Worm (Caenorhabditis elegans) whole organism, L2 larva: Measurements from ENCODE around the gene tab-1.
A peak's percentile ranks its signal among the peaks of the same experiment; 100 is the strongest.

ENCODE experiments used
- C34F6.9 ChIP-seq: fragments of 150-350 bp; optimal IDR thresholded peaks from 2 replicates; lab custom pipeline; 2014; ENCODE audit warnings: missing biosample characterization, missing genetic modification characterization
- F13H6.1 ChIP-seq: sonication (generic microtip); optimal IDR thresholded peaks from 2 replicates; lab custom pipeline; 2016; ENCODE audit warnings: missing genetic modification characterization, missing compliant biosample characterization
- R02D3.7 ChIP-seq: fragments of 150-350 bp; optimal IDR thresholded peaks from 2 replicates; lab custom pipeline; 2014; ENCODE audit warnings: missing biosample characterization, missing genetic modification characterization
- Y55F3AM.14 ChIP-seq: fragments of 200-800 bp; sonication (Bioruptor generic); optimal IDR thresholded peaks from 2 replicates; lab custom pipeline; 2018; ENCODE audit warnings: mild to moderate bottlenecking, missing genetic modification characterization, missing compliant biosample characterization
- ZK546.5 ChIP-seq: sonication (generic microtip); optimal IDR thresholded peaks from 2 replicates; lab custom pipeline; 2017; ENCODE audit warnings: missing biosample characterization, missing genetic modification characterization
- alr-1 ChIP-seq: fragments of 150-350 bp; optimal IDR thresholded peaks from 2 replicates; lab custom pipeline; 2014; ENCODE audit warnings: missing biosample characterization, missing genetic modification characterization
- aly-2 ChIP-seq: fragments of 150-350 bp; optimal IDR thresholded peaks from 2 replicates; lab custom pipeline; 2014; ENCODE audit warnings: missing biosample characterization, missing genetic modification characterization
- ama-1 ChIP-seq: fragments of 150-350 bp; optimal IDR thresholded peaks from 2 replicates; lab custom pipeline; 2018; ENCODE audit warnings: inconsistent platforms
- blmp-1 ChIP-seq: sonication (generic microtip); optimal IDR thresholded peaks from 2 replicates; lab custom pipeline; 2017; ENCODE audit warnings: missing genetic modification characterization, mild to moderate bottlenecking, missing compliant biosample characterization, antibody characterized with exemption, moderate library complexity; ENCODE audit not compliant: insufficient read depth
- ceh-16 ChIP-seq: fragments of 150-350 bp; optimal IDR thresholded peaks from 2 replicates; lab custom pipeline; 2014; ENCODE audit warnings: missing biosample characterization, missing genetic modification characterization
- ceh-82 ChIP-seq: fragments of 150-350 bp; optimal IDR thresholded peaks from 2 replicates; lab custom pipeline; 2014; ENCODE audit warnings: missing biosample characterization, missing genetic modification characterization
- crh-2 ChIP-seq: sonication (generic microtip); optimal IDR thresholded peaks from 2 replicates; lab custom pipeline; 2017; ENCODE audit warnings: missing biosample characterization, missing genetic modification characterization
- dmd-4 ChIP-seq: sonication (generic microtip); optimal IDR thresholded peaks from 2 replicates; lab custom pipeline; 2017; ENCODE audit warnings: missing biosample characterization, missing genetic modification characterization
- egl-27 ChIP-seq: sonication (generic microtip); optimal IDR thresholded peaks from 3 replicates; lab custom pipeline; 2017; ENCODE audit warnings: missing biosample characterization, missing genetic modification reagents, missing genetic modification characterization
- elt-1 ChIP-seq: fragments of 150-350 bp; optimal IDR thresholded peaks from 2 replicates; lab custom pipeline; 2014; ENCODE audit warnings: missing biosample characterization, missing genetic modification characterization
- elt-3 ChIP-seq: sonication (generic microtip); optimal IDR thresholded peaks from 2 replicates; lab custom pipeline; 2017; ENCODE audit warnings: missing biosample characterization, missing genetic modification characterization
- fos-1 ChIP-seq: fragments of 150-350 bp; optimal IDR thresholded peaks from 2 replicates; lab custom pipeline; 2014; ENCODE audit warnings: missing biosample characterization, missing genetic modification characterization
- gmeb-1 ChIP-seq: fragments of 150-350 bp; optimal IDR thresholded peaks from 2 replicates; lab custom pipeline; 2014; ENCODE audit warnings: missing biosample characterization, missing genetic modification characterization
- lin-11 ChIP-seq: fragments of 150-350 bp; sonication (generic microtip); optimal IDR thresholded peaks from 2 replicates; lab custom pipeline; 2014; ENCODE audit warnings: missing biosample characterization, missing genetic modification characterization, inconsistent platforms, mixed read lengths
- lin-39 ChIP-seq: fragments of 150-350 bp; optimal IDR thresholded peaks from 2 replicates; lab custom pipeline; 2014; ENCODE audit warnings: missing biosample characterization, missing genetic modification reagents, missing genetic modification characterization
- lsy-2 ChIP-seq, 2 experiments: fragments of 150-350 bp in 1 of 2; sonication (generic microtip) in 1 of 2; optimal IDR thresholded peaks; 2 replicates each; lab custom pipeline; 2014 to 2017; ENCODE audit warnings: missing biosample characterization in 2 of 2, missing genetic modification characterization in 2 of 2
- mab-5 ChIP-seq: fragments of 150-350 bp; optimal IDR thresholded peaks from 2 replicates; lab custom pipeline; 2014; ENCODE audit warnings: missing biosample characterization, missing genetic modification characterization
- nhr-10 ChIP-seq: sonication (generic microtip); optimal IDR thresholded peaks from 2 replicates; lab custom pipeline; 2017; ENCODE audit warnings: missing biosample characterization, missing genetic modification characterization
- nhr-11 ChIP-seq: fragments of 150-350 bp; optimal IDR thresholded peaks from 2 replicates; lab custom pipeline; 2014; ENCODE audit warnings: missing biosample characterization, missing genetic modification characterization
- nhr-12 ChIP-seq: fragments of 150-350 bp; optimal IDR thresholded peaks from 2 replicates; lab custom pipeline; 2014; ENCODE audit warnings: missing biosample characterization, missing genetic modification characterization
- nhr-129 ChIP-seq: fragments of 150-350 bp; optimal IDR thresholded peaks from 2 replicates; lab custom pipeline; 2014; ENCODE audit warnings: missing biosample characterization, missing genetic modification characterization
- nhr-21 ChIP-seq: fragments of 150-350 bp; optimal IDR thresholded peaks from 2 replicates; lab custom pipeline; 2014; ENCODE audit warnings: missing biosample characterization, missing genetic modification characterization
- nhr-237 ChIP-seq: fragments of 150-350 bp; optimal IDR thresholded peaks from 2 replicates; lab custom pipeline; 2014; ENCODE audit warnings: missing biosample characterization, missing genetic modification characterization
- nhr-25 ChIP-seq: fragments of 150-350 bp; sonication (generic microtip); optimal IDR thresholded peaks from 3 replicates; lab custom pipeline; 2014; ENCODE audit warnings: missing biosample characterization, missing genetic modification characterization
- nhr-6 ChIP-seq: fragments of 150-350 bp; optimal IDR thresholded peaks from 2 replicates; lab custom pipeline; 2014; ENCODE audit warnings: missing biosample characterization, missing genetic modification characterization
- nhr-77 ChIP-seq: fragments of 150-350 bp; optimal IDR thresholded peaks from 2 replicates; lab custom pipeline; 2014; ENCODE audit warnings: missing biosample characterization, missing genetic modification characterization
- peb-1 ChIP-seq: fragments of 150-350 bp; optimal IDR thresholded peaks from 2 replicates; lab custom pipeline; 2014; ENCODE audit warnings: missing biosample characterization, missing genetic modification characterization
- sem-4 ChIP-seq: fragments of 150-350 bp; optimal IDR thresholded peaks from 2 replicates; lab custom pipeline; 2014; ENCODE audit warnings: missing biosample characterization, missing genetic modification reagents, missing genetic modification characterization
- skn-1 ChIP-seq: sonication (generic microtip); optimal IDR thresholded peaks from 2 replicates; lab custom pipeline; 2017; ENCODE audit warnings: missing biosample characterization, missing genetic modification characterization
- sma-3 ChIP-seq: sonication (generic microtip); optimal IDR thresholded peaks from 2 replicates; lab custom pipeline; 2016; ENCODE audit warnings: missing genetic modification reagents, missing genetic modification characterization, missing compliant biosample characterization
- sma-9 ChIP-seq, 2 experiments: fragments of 150-350 bp in 1 of 2; sonication (generic microtip) in 1 of 2; optimal IDR thresholded peaks; 2 replicates each; lab custom pipeline; 2014 to 2016; ENCODE audit warnings: missing genetic modification characterization in 2 of 2, mild to moderate bottlenecking in 1 of 2, missing biosample characterization in 1 of 2, missing compliant biosample characterization in 1 of 2, missing genetic modification reagents in 1 of 2, moderate library complexity in 1 of 2
- snpc-4 ChIP-seq: fragments of 150-350 bp; optimal IDR thresholded peaks from 2 replicates; lab custom pipeline; 2014; ENCODE audit warnings: missing biosample characterization, missing genetic modification characterization
- unc-39 ChIP-seq: fragments of 150-350 bp; optimal IDR thresholded peaks from 2 replicates; lab custom pipeline; 2014; ENCODE audit warnings: missing biosample characterization, missing genetic modification characterization
- unc-55 ChIP-seq: fragments of 150-350 bp; sonication (generic microtip); optimal IDR thresholded peaks from 3 replicates; lab custom pipeline; 2014; ENCODE audit warnings: missing biosample characterization, missing genetic modification reagents, missing genetic modification characterization
- unc-62 ChIP-seq: fragments of 150-350 bp; optimal IDR thresholded peaks from 2 replicates; lab custom pipeline; 2014; ENCODE audit warnings: missing biosample characterization, missing genetic modification reagents, missing genetic modification characterization
- zag-1 ChIP-seq: fragments of 150-350 bp; optimal IDR thresholded peaks from 2 replicates; lab custom pipeline; 2014; ENCODE audit warnings: missing biosample characterization, missing genetic modification characterization
- ztf-1 ChIP-seq: fragments of 200-800 bp; sonication (Bioruptor generic); conservative IDR thresholded peaks from 2 replicates; pipeline ENCODE4 v1.3.6; 2022; ENCODE audit warnings: missing genetic modification characterization, missing compliant biosample characterization
- ztf-11 ChIP-seq: sonication (generic microtip); optimal IDR thresholded peaks from 2 replicates; lab custom pipeline; 2017; ENCODE audit warnings: missing biosample characterization, missing genetic modification characterization
- ztf-4 ChIP-seq: fragments of 150-350 bp; optimal IDR thresholded peaks from 2 replicates; lab custom pipeline; 2014; ENCODE audit warnings: missing biosample characterization, missing genetic modification characterization

The tab-1 gene

DNA sequence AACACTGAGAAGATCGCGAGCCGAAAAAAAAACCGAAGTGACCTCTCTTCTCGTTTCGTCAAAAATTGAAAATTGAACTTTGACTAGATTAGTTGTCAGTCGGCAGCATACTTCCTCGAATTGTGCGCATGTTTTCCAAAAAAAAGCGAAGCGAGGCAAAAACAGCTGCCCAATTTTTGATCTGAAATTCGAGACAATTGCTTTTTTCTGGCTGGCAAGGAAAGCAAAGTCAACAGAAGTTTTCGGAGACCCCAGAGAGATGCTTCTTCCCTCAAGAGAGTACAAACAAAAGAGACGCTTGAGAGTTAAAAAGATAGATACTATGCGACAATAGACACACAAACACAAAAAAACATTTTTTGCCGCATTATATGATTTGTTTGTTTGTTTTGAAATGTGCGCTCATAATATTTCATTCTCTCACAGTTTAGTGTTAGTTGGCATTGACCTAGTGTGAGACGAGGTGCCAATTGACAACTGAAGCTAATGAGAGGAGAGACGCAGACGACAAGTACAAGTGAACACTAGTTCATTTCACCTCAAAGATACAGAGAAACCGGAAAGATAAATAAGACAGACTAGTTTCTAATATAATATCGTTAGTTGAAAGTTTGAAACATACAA lies 33.0 kb downstream of the tab-1 start:
- peak; percentile 32 for TF ChIP-seq mab-5 (tag; lab: Kevin White, UChicago)
- TF ChIP-seq C34F6.9, result no peak
- TF ChIP-seq crh-2, result peak; percentile 4
- TF ChIP-seq peb-1, result no peak
- peak in 1 of 2 experiments; percentile 0 for TF ChIP-seq lsy-2 (tag; optimal IDR thresholded peaks at IDR 0.05; lab: Kevin White, UChicago)
- peak; percentile 49 for TF ChIP-seq F13H6.1 (tag; lab: Kevin White, UChicago)
- TF ChIP-seq sem-4, result peak; percentile 34
- TF ChIP-seq elt-3 (tag; lab: Kevin White, UChicago), result no peak
- TF ChIP-seq ztf-4 (tag; lab: Kevin White, UChicago), result peak; percentile 14
- no peak for TF ChIP-seq zag-1
- TF ChIP-seq lin-11 (tag; lab: Kevin White, UChicago), result peak; percentile 40
- peak; percentile 2 for TF ChIP-seq blmp-1 (tag; lab: Kevin White, UChicago)
- peak; percentile 90 for TF ChIP-seq egl-27
- peak; percentile 18 for TF ChIP-seq nhr-129
- TF ChIP-seq nhr-25 (tag; lab: Kevin White, UChicago), result peak; percentile 4

DNA sequence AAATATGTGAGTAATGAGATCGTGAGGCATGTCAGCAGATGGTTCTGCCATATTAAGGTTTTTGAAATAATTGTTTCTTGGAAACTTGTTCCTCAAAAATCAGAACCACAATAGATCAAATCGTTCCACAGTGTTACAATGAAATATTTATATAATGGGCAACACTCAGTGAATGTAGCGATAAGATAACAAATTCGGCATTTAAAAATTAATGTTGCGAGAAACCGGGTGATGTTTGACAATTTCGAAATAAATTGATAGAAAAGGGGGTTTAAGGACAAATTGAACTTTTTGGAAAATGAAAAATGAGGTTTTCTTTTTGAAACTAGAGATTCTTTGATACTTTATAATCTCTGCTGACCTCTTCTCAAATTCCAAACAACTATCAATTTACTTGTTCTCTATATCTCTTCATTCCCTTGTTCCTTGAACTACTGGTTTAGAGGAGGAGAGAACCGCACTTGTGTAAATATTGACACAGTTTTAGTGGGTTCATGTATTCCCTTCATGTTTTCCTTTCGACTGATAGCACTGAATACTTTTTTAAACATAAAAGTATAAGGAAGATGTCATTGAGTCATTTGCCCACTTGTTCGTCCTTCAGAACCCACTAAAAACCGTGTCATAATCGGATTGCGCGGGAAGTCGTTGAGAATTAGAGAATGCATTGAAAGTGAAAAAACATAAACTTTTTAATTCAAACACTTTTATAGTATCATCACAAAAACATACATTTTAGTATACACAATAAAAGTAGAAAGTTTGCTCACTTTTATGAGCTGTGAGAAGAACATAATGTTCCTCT lies 33.8 kb downstream of the tab-1 start:
- no peak for TF ChIP-seq sem-4
- peak; percentile 21 for TF ChIP-seq nhr-129
- TF ChIP-seq nhr-21 (tag; lab: Kevin White, UChicago), result no peak
- TF ChIP-seq snpc-4 (tag; lab: Kevin White, UChicago), result no peak
- peak; percentile 82 for TF ChIP-seq F13H6.1 (tag; lab: Kevin White, UChicago)
- no peak for TF ChIP-seq nhr-12 (tag; lab: Kevin White, UChicago)
- no peak for TF ChIP-seq ceh-16
- TF ChIP-seq gmeb-1 (tag; lab: Kevin White, UChicago), result no peak
- peak; percentile 3 for TF ChIP-seq skn-1
- no peak for TF ChIP-seq alr-1 (tag; lab: Kevin White, UChicago)
- no peak for TF ChIP-seq ceh-82 (tag; lab: Kevin White, UChicago)
- TF ChIP-seq nhr-237 (tag; lab: Kevin White, UChicago), result no peak
- no peak for TF ChIP-seq unc-62 (GFP tag; lab: Kevin White, UChicago)
- no peak for TF ChIP-seq ama-1 (lab: Kevin White, UChicago)
- TF ChIP-seq unc-39 (tag; lab: Kevin White, UChicago), result no peak
- peak; percentile 29 for TF ChIP-seq egl-27
- TF ChIP-seq C34F6.9, result no peak
- no peak for TF ChIP-seq lin-39 (tag; lab: Kevin White, UChicago)
- TF ChIP-seq nhr-6 (tag; lab: Kevin White, UChicago), result no peak
- TF ChIP-seq blmp-1 (tag; lab: Kevin White, UChicago), result peak; percentile 18
- no peak for TF ChIP-seq unc-55 (GFP tag; lab: Kevin White, UChicago)
- TF ChIP-seq lsy-2 (tag; optimal IDR thresholded peaks at IDR 0.05; lab: Kevin White, UChicago), result no peak
- no peak for TF ChIP-seq crh-2
- TF ChIP-seq sma-3 (GFP tag; lab: Kevin White, UChicago), result no peak
- no peak for TF ChIP-seq ztf-1 (GFP tag; lab: Robert Waterston, UW)
- TF ChIP-seq mab-5 (tag; lab: Kevin White, UChicago), result no peak
- TF ChIP-seq ztf-4 (tag; lab: Kevin White, UChicago), result no peak
- TF ChIP-seq zag-1, result no peak
- no peak for TF ChIP-seq nhr-77 (tag; lab: Kevin White, UChicago)
- TF ChIP-seq lin-11 (tag; lab: Kevin White, UChicago), result no peak
- TF ChIP-seq nhr-11, result no peak
- TF ChIP-seq sma-9 (GFP tag; optimal IDR thresholded peaks at IDR 0.05; lab: Kevin White, UChicago), result peak; percentile 9
- TF ChIP-seq sma-9 (tag; optimal IDR thresholded peaks at IDR 0.05; lab: Kevin White, UChicago), result no peak
- no peak for TF ChIP-seq elt-3 (tag; lab: Kevin White, UChicago)
- TF ChIP-seq R02D3.7 (tag; lab: Kevin White, UChicago), result no peak
- TF ChIP-seq dmd-4 (tag; lab: Kevin White, UChicago), result no peak
- no peak for TF ChIP-seq Y55F3AM.14 (GFP tag; lab: Kevin White, UChicago)
- no peak for TF ChIP-seq ZK546.5
- no peak for TF ChIP-seq peb-1
- TF ChIP-seq aly-2, result no peak
- no peak for TF ChIP-seq ztf-11
- TF ChIP-seq nhr-10, result no peak
- no peak for TF ChIP-seq elt-1
- peak; percentile 39 for TF ChIP-seq nhr-25 (tag; lab: Kevin White, UChicago)
- peak; percentile 83 for TF ChIP-seq fos-1 (tag; lab: Kevin White, UChicago)
